Fruit fly (Drosophila melanogaster) whole organism, larva: ENCODE results near the gene CG4098.

Experiments used
- noc ChIP-seq: fragments of 200-800 bp; sonication (Bioruptor generic); optimal IDR thresholded peaks from 3 replicates; lab custom pipeline; 2019; ENCODE audit warnings: missing biosample characterization, mild to moderate bottlenecking, missing genetic modification characterization, moderate library complexity

CG4098 gene

dm6 chr3L:16584074-16584578, 25.0 kb downstream of the CG4098 start, which contains the start of gene UQCR-C2:
UQCR-C2 (plus strand) TSS chr3L:16584124.
- peak; percentile 0 for TF ChIP-seq noc (tag; lab: Kevin White, UChicago)

dm6 chr3L:16582678-16583315, 26.4 kb downstream of the CG4098 start, which contains the start of gene Rpn12:
Rpn12 (plus strand) TSS chr3L:16583028.
- peak; percentile 44 for TF ChIP-seq noc (tag; lab: Kevin White, UChicago)

- TF ChIP-seq noc (tag; lab: Kevin White, UChicago) = peak; percentile 64
These were observed 27.9 kb downstream of the CG4098 start, which contains the start of gene Smn for dm6 chr3L:16581201-16581705. Smn (minus strand) TSS chr3L:16581547.

- no peak for TF ChIP-seq noc (tag; lab: Kevin White, UChicago)
These were observed 29.1 kb downstream of the CG4098 start, which contains the start of gene nxf2 for dm6 chr3L:16580049-16580448. nxf2 (minus strand) TSS chr3L:16580306.

dm6 chr3L:16574307-16574946, 34.7 kb downstream of the CG4098 start, which contains the start of gene mbf1:
mbf1 (plus strand) TSS chr3L:16574436.
- TF ChIP-seq noc (tag; lab: Kevin White, UChicago) = peak; percentile 36

dm6 chr3L:16573234-16573633, 35.9 kb downstream of the CG4098 start, which contains the start of gene Mipp1:
Mipp1 (minus strand) TSS chr3L:16573334.
- TF ChIP-seq noc (tag; lab: Kevin White, UChicago) = peak; percentile 19

- TF ChIP-seq noc (tag; lab: Kevin White, UChicago) = no peak
These were observed 36.9 kb downstream of the CG4098 start for dm6 chr3L:16572208-16572607.

dm6 chr3L:16571739-16572063, 37.4 kb downstream of the CG4098 start:
- TF ChIP-seq noc (tag; lab: Kevin White, UChicago) = no peak

- no peak for TF ChIP-seq noc (tag; lab: Kevin White, UChicago)
These were observed 38.0 kb downstream of the CG4098 start for dm6 chr3L:16571014-16571738.

- TF ChIP-seq noc (tag; lab: Kevin White, UChicago) = no peak
These were observed 39.7 kb downstream of the CG4098 start for dm6 chr3L:16569456-16569855.

- TF ChIP-seq noc (tag; lab: Kevin White, UChicago) = no peak
These were observed 41.7 kb downstream of the CG4098 start for dm6 chr3L:16567495-16567894.

dm6 chr3L:16566700-16567221, 42.4 kb downstream of the CG4098 start, which contains the start of gene UQCR-6.4L:
UQCR-6.4L (plus strand) TSS chr3L:16566750.
- no peak for TF ChIP-seq noc (tag; lab: Kevin White, UChicago)

dm6 chr3L:16566093-16566492, 43.1 kb downstream of the CG4098 start:
- no peak for TF ChIP-seq noc (tag; lab: Kevin White, UChicago)

dm6 chr3L:16563361-16563760, 45.8 kb downstream of the CG4098 start:
- no peak for TF ChIP-seq noc (tag; lab: Kevin White, UChicago)
